Fruit fly (Drosophila melanogaster) whole organism, prepupa: ENCODE measurements around the gene CG7332.

ENCODE experiments used
- Blimp-1 ChIP-seq: fragments of 200-800 bp; sonication (Bioruptor generic); optimal IDR thresholded peaks from 3 replicates; lab custom pipeline; 2017; ENCODE audit warnings: missing biosample characterization, missing genetic modification characterization, mild to moderate bottlenecking, moderate library complexity, missing genetic modification reagents
- CG10631 ChIP-seq: fragments of 200-800 bp; sonication (Bioruptor generic); optimal IDR thresholded peaks from 2 replicates; lab custom pipeline; 2016; ENCODE audit warnings: missing biosample characterization, missing genetic modification characterization
- CG10669 ChIP-seq: fragments of 200-800 bp; sonication (Bioruptor generic); optimal IDR thresholded peaks from 3 replicates; lab custom pipeline; 2018; ENCODE audit warnings: missing biosample characterization, mild to moderate bottlenecking, missing genetic modification characterization, moderate library complexity
- CG11294 ChIP-seq: fragments of 200-800 bp; sonication (Bioruptor generic); IDR thresholded peaks from 2 replicates; pipeline ENCODE4 v1.3.6; 2022; ENCODE audit warnings: missing biosample characterization, missing genetic modification characterization
- CG11762 ChIP-seq: fragments of 200-800 bp; sonication (Bioruptor generic); optimal IDR thresholded peaks from 3 replicates; lab custom pipeline; 2016; ENCODE audit warnings: missing biosample characterization, missing genetic modification characterization; ENCODE audit not compliant: insufficient read depth
- CG11902 ChIP-seq: fragments of 200-800 bp; sonication (Bioruptor generic); optimal IDR thresholded peaks from 3 replicates; lab custom pipeline; 2016; ENCODE audit warnings: missing biosample characterization, missing genetic modification characterization
- CG15336 ChIP-seq: fragments of 200-800 bp; sonication (Bioruptor generic); IDR thresholded peaks from 2 replicates; pipeline ENCODE4 v1.3.6; 2022; ENCODE audit warnings: missing biosample characterization, missing genetic modification characterization
- CG1621 ChIP-seq: fragments of 200-800 bp; sonication (Bioruptor generic); optimal IDR thresholded peaks from 3 replicates; lab custom pipeline; 2018; ENCODE audit warnings: missing biosample characterization, mild to moderate bottlenecking, missing genetic modification characterization
- CG31627 ChIP-seq: fragments of 200-800 bp; sonication (Bioruptor generic); optimal IDR thresholded peaks from 3 replicates; lab custom pipeline; 2016; ENCODE audit warnings: missing biosample characterization, missing genetic modification characterization
- CG32006 ChIP-seq: fragments of 200-800 bp; sonication (Bioruptor generic); optimal IDR thresholded peaks from 3 replicates; lab custom pipeline; 2017; ENCODE audit warnings: missing biosample characterization, mild to moderate bottlenecking, missing genetic modification characterization
- CG34406 ChIP-seq: fragments of 200-800 bp; sonication (Bioruptor generic); optimal IDR thresholded peaks from 3 replicates; lab custom pipeline; 2016; ENCODE audit warnings: missing biosample characterization, missing genetic modification characterization
- CG3919 ChIP-seq: fragments of 200-800 bp; sonication (Bioruptor generic); optimal IDR thresholded peaks from 3 replicates; lab custom pipeline; 2016; ENCODE audit warnings: missing biosample characterization, missing genetic modification characterization
- CG6163 ChIP-seq: fragments of 200-800 bp; sonication (Bioruptor generic); IDR thresholded peaks from 3 replicates; pipeline ENCODE4 v1.3.6; 2022; ENCODE audit warnings: missing biosample characterization, missing genetic modification characterization
- CG6792 ChIP-seq: fragments of 200-800 bp; sonication (Bioruptor generic); optimal IDR thresholded peaks from 3 replicates; lab custom pipeline; 2016; ENCODE audit warnings: missing biosample characterization, missing genetic modification characterization
- CG6808 ChIP-seq: fragments of 200-800 bp; sonication (Bioruptor generic); optimal IDR thresholded peaks from 3 replicates; lab custom pipeline; 2017; ENCODE audit warnings: missing biosample characterization, missing genetic modification characterization, mild to moderate bottlenecking, moderate library complexity, missing genetic modification reagents
- CG6854 ChIP-seq: fragments of 200-800 bp; sonication (Bioruptor generic); optimal IDR thresholded peaks from 2 replicates; lab custom pipeline; 2017; ENCODE audit warnings: missing biosample characterization, mild to moderate bottlenecking, missing genetic modification characterization
- CG7368 ChIP-seq: fragments of 200-800 bp; sonication (Bioruptor generic); optimal IDR thresholded peaks from 3 replicates; lab custom pipeline; 2016; ENCODE audit warnings: missing biosample characterization, missing genetic modification characterization
- CG8319 ChIP-seq: fragments of 200-800 bp; sonication (Bioruptor generic); optimal IDR thresholded peaks from 3 replicates; lab custom pipeline; 2016; ENCODE audit warnings: missing biosample characterization, missing genetic modification characterization
- CG8632 ChIP-seq: fragments of 200-800 bp; sonication (Bioruptor generic); optimal IDR thresholded peaks from 3 replicates; lab custom pipeline; 2016; ENCODE audit warnings: missing biosample characterization, missing genetic modification characterization
- CG9139 ChIP-seq: fragments of 200-800 bp; sonication (Bioruptor generic); optimal IDR thresholded peaks from 3 replicates; lab custom pipeline; 2017; ENCODE audit warnings: missing biosample characterization, mild to moderate bottlenecking, missing genetic modification characterization
- Eip75B ChIP-seq: fragments of 200-800 bp; sonication (Bioruptor generic); optimal IDR thresholded peaks from 3 replicates; lab custom pipeline; 2016; ENCODE audit warnings: missing biosample characterization, missing genetic modification characterization
- Eip78C ChIP-seq: fragments of 200-800 bp; sonication (Bioruptor generic); peaks from one replicate; lab custom pipeline; 2016; ENCODE audit warnings: missing biosample characterization, missing genetic modification characterization
- Eip93F ChIP-seq: fragments of 200-800 bp; sonication (Bioruptor generic); optimal IDR thresholded peaks from 2 replicates; lab custom pipeline; 2016; ENCODE audit warnings: missing biosample characterization, mild to moderate bottlenecking, missing genetic modification characterization
- Ets21C ChIP-seq: fragments of 200-800 bp; sonication (Bioruptor generic); optimal IDR thresholded peaks from 3 replicates; lab custom pipeline; 2016; ENCODE audit warnings: missing biosample characterization, missing genetic modification characterization
- Gug ChIP-seq: fragments of 200-800 bp; sonication (Bioruptor generic); IDR thresholded peaks from 2 replicates; pipeline ENCODE4 v1.3.6; 2022; ENCODE audit warnings: missing biosample characterization, missing genetic modification characterization
- Lpt ChIP-seq: fragments of 200-800 bp; sonication (Bioruptor generic); optimal IDR thresholded peaks from 3 replicates; lab custom pipeline; 2016; ENCODE audit warnings: missing biosample characterization, missing genetic modification characterization
- Met ChIP-seq: fragments of 200-800 bp; sonication (Bioruptor generic); optimal IDR thresholded peaks from 3 replicates; lab custom pipeline; 2016; ENCODE audit warnings: missing biosample characterization, missing genetic modification characterization
- OdsH ChIP-seq: fragments of 200-800 bp; sonication (Bioruptor generic); optimal IDR thresholded peaks from 3 replicates; lab custom pipeline; 2016; ENCODE audit warnings: missing biosample characterization, missing genetic modification characterization
- Smox ChIP-seq: fragments of 200-800 bp; sonication (Bioruptor generic); optimal IDR thresholded peaks from 3 replicates; lab custom pipeline; 2016; ENCODE audit warnings: missing biosample characterization, missing genetic modification characterization
- Sox102F ChIP-seq: fragments of 200-800 bp; sonication (Bioruptor generic); optimal IDR thresholded peaks from 2 replicates; lab custom pipeline; 2016; ENCODE audit warnings: missing biosample characterization, mild to moderate bottlenecking, missing genetic modification characterization
- achi ChIP-seq: fragments of 200-800 bp; sonication (Bioruptor generic); optimal IDR thresholded peaks from 3 replicates; lab custom pipeline; 2016; ENCODE audit warnings: missing biosample characterization, missing genetic modification characterization
- acj6 ChIP-seq: fragments of 200-800 bp; sonication (Bioruptor generic); optimal IDR thresholded peaks from 3 replicates; lab custom pipeline; 2016; ENCODE audit warnings: missing biosample characterization, missing genetic modification characterization
- cyc ChIP-seq: fragments of 200-800 bp; sonication (Bioruptor generic); optimal IDR thresholded peaks from 3 replicates; lab custom pipeline; 2016; ENCODE audit warnings: missing biosample characterization, missing genetic modification characterization
- dsx ChIP-seq: fragments of 200-800 bp; optimal IDR thresholded peaks from 3 replicates; lab custom pipeline; 2019; ENCODE audit warnings: missing biosample characterization, mild to moderate bottlenecking, missing genetic modification characterization, moderate library complexity; ENCODE audit not compliant: poor library complexity, severe bottlenecking
- eg ChIP-seq: fragments of 200-800 bp; sonication (Bioruptor generic); IDR thresholded peaks from 3 replicates; pipeline ENCODE4 v1.3.6; 2022; ENCODE audit warnings: missing biosample characterization, missing genetic modification characterization
- fd59A ChIP-seq: fragments of 200-800 bp; sonication (Bioruptor generic); optimal IDR thresholded peaks from 2 replicates; lab custom pipeline; 2017; ENCODE audit warnings: missing biosample characterization, mild to moderate bottlenecking, missing genetic modification characterization, missing genetic modification reagents
- fd85E ChIP-seq: fragments of 200-800 bp; sonication (Bioruptor generic); optimal IDR thresholded peaks from 3 replicates; lab custom pipeline; 2016; ENCODE audit warnings: missing biosample characterization, missing genetic modification characterization
- fkh ChIP-seq: fragments of 200-800 bp; sonication (Bioruptor generic); optimal IDR thresholded peaks from 3 replicates; lab custom pipeline; 2017; ENCODE audit warnings: missing biosample characterization, mild to moderate bottlenecking, missing genetic modification characterization, moderate library complexity
- lz ChIP-seq: fragments of 200-800 bp; sonication (Bioruptor generic); optimal IDR thresholded peaks from 3 replicates; lab custom pipeline; 2016; ENCODE audit warnings: missing biosample characterization, missing genetic modification characterization
- salr ChIP-seq, 2 experiments: fragments of 200-800 bp; sonication (Bioruptor generic); optimal IDR thresholded peaks; 3 replicates each; lab custom pipeline; 2016 to 2018; ENCODE audit warnings: missing biosample characterization in 2 of 2, missing genetic modification characterization in 2 of 2, mild to moderate bottlenecking in 1 of 2
- ss ChIP-seq, 2 experiments: fragments of 200-800 bp; sonication (Bioruptor generic); optimal IDR thresholded peaks; 2 replicates in 1 of 2; 3 replicates in 1 of 2; lab custom pipeline; 2017 to 2018; ENCODE audit warnings: mild to moderate bottlenecking in 2 of 2, missing biosample characterization in 2 of 2, missing genetic modification characterization in 2 of 2, moderate library complexity in 1 of 2
- topi ChIP-seq: fragments of 200-800 bp; sonication (Bioruptor generic); optimal IDR thresholded peaks from 3 replicates; lab custom pipeline; 2016; ENCODE audit warnings: missing biosample characterization, missing genetic modification characterization
- vri ChIP-seq: fragments of 200-800 bp; sonication (Bioruptor generic); optimal IDR thresholded peaks from 3 replicates; lab custom pipeline; 2016; ENCODE audit warnings: missing biosample characterization, mild to moderate bottlenecking, missing genetic modification characterization

The CG7332 gene

dm6 chrX:18863748-18864482 is 20.4 kb upstream of the CG7332 start, which contains the start of the genes CG7326 and Dora (continued):
- no peak for TF ChIP-seq CG9139 (GFP tag; lab: Kevin White, UChicago)
- no peak for TF ChIP-seq topi
- TF ChIP-seq fd85E (GFP tag; lab: Kevin White, UChicago) = no peak
- TF ChIP-seq CG32006 = no peak
- TF ChIP-seq CG31627 (GFP tag; lab: Kevin White, UChicago) = no peak
- no peak for TF ChIP-seq lz (GFP tag; lab: Kevin White, UChicago)
- TF ChIP-seq, all 60 proteins: peak for 8

DNA sequence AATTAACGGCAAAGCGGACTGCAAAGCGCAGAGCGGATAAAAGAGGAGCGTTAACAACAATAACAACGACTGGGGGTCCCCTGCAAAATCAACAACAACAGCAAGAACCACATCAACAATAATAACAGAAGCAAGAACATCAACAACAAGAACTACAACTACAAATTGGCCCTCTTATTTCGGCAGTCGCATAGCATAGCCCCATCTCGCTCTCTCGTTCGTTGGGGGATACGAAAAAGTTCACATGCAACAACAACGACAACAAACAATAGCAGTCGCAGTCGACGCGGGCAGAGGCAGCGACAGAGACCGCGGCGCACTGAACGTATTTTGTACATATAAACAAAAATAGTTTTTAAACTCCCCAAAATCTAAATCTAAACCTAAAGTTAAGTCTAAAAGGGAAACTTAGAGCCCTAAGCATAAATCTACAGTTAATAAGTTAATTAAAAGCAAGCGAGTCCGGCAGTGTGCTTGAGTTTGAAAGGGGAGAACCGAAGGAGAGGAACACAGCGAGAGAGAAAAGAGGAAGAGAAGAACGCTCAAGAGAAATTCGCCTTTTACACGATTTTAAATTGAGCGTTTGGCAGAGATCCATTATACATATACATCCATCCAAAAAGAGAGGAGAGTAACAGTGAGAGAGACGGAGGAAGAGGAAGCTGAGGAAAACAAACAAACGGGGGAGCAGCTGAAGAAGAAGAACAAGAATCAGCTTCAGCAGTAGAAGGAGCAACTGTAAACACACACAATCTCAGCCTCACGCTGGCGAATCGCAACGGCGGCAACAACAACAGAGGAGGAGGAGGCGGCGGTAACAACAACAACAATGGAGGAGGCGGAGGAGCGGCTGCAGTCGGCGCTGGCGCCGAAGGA is 19.6 kb upstream of the CG7332 start:
- TF ChIP-seq vri (no peak), Blimp-1 (GFP tag; lab: Kevin White, UChicago) (no peak), CG8632 (GFP tag; lab: Kevin White, UChicago) (no peak), Eip78C (GFP tag; lab: Kevin White, UChicago) (peak; percentile 53), Met (GFP tag; lab: Kevin White, UChicago) (no peak), Eip93F (GFP tag; lab: Kevin White, UChicago) (no peak), CG6163 (GFP tag; lab: Robert Waterston, UW) (peak; percentile 54; the same call in 1 of the 3 replicates), CG1621 (tag; lab: Kevin White, UChicago) (no peak), fd85E (GFP tag; lab: Kevin White, UChicago) (no peak), Eip75B (GFP tag; lab: Kevin White, UChicago) (no peak), lz (GFP tag; lab: Kevin White, UChicago) (no peak), fkh (GFP tag; lab: Kevin White, UChicago) (peak; percentile 45), CG32006 (no peak), Smox (GFP tag; lab: Kevin White, UChicago) (no peak), CG11762 (GFP tag; lab: Kevin White, UChicago) (no peak), achi (GFP tag; lab: Kevin White, UChicago) (no peak), CG10669 (GFP tag; lab: Kevin White, UChicago) (no peak), CG6792 (GFP tag; lab: Kevin White, UChicago) (no peak), CG7368 (no peak), topi (no peak), CG11294 (GFP tag; lab: Robert Waterston, UW) (no peak), fd59A (no peak), CG31627 (GFP tag; lab: Kevin White, UChicago) (no peak), CG15336 (GFP tag; lab: Robert Waterston, UW) (no peak), acj6 (GFP tag; lab: Kevin White, UChicago) (no peak), Sox102F (GFP tag; lab: Kevin White, UChicago) (no peak), ss (GFP tag; optimal IDR thresholded peaks at IDR 0.05; lab: Kevin White, UChicago) (no peak), CG3919 (no peak), dsx (GFP tag; lab: Kevin White, UChicago) (no peak), cyc (GFP tag; lab: Kevin White, UChicago) (no peak), Ets21C (no peak), salr (GFP tag; optimal IDR thresholded peaks at IDR 0.05; lab: Kevin White, UChicago) (no peak), Lpt (GFP tag; lab: Kevin White, UChicago) (peak; percentile 0), CG6854 (GFP tag; lab: Kevin White, UChicago) (peak; percentile 24), CG8319 (GFP tag; lab: Kevin White, UChicago) (no peak), CG6808 (GFP tag; lab: Kevin White, UChicago) (no peak), CG9139 (GFP tag; lab: Kevin White, UChicago) (no peak), eg (no peak), OdsH (no peak), Gug (GFP tag; lab: Robert Waterston, UW) (no peak), CG10631 (GFP tag; lab: Kevin White, UChicago) (no peak), CG11902 (GFP tag; lab: Kevin White, UChicago) (no peak), CG34406 (no peak)
